Worm (Caenorhabditis elegans): ENCODE measurements around the gene far-3.
"Not testable (repeated sequence)": the region's sequence is repeated elsewhere in the genome, so short reads cannot be mapped to it uniquely, and the experiment has no call there.

DNA sequence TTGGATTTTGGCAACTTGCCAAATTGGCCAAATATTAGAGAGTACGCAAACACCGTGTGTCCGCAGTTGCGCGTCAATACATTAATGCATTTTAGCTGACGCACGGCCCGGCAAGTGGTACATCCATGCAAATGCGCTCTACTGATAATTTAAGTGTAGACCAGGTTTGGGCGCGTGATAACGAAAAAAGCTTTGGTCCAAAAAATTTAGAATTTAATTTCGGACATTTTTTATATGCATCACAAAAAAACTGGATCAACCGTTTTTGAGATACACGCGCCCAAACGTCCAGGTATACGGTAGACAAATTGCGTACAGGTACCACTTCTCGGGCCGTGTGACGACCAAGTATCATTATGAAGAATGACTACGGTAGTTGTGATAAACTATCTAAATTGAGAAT, 29.4 kb downstream of the far-3 start, which contains the start of gene R186.8:
- not testable (repeated sequence) for TF ChIP-seq tbx-7 (tag; optimal IDR thresholded peaks at IDR 0.05); ceh-30 (tag; optimal IDR thresholded peaks at IDR 0.05); che-1 (tag; optimal IDR thresholded peaks at IDR 0.05); pqm-1 (tag; optimal IDR thresholded peaks at IDR 0.05); C38D4.7 (GFP tag; optimal IDR thresholded peaks at IDR 0.05); unc-3 (GFP tag; conservative IDR thresholded peaks at IDR 0.05); unc-3 (tag; optimal IDR thresholded peaks at IDR 0.05); rnt-1 (tag; optimal IDR thresholded peaks at IDR 0.05); ztf-16 (tag; optimal IDR thresholded peaks at IDR 0.05); nhr-11 (tag; optimal IDR thresholded peaks at IDR 0.05); Y22D7AL.16 (tag; optimal IDR thresholded peaks at IDR 0.05)
- peak; percentile 92 for TF ChIP-seq unc-42 (tag; optimal IDR thresholded peaks at IDR 0.05)
